Fruit fly (Drosophila melanogaster) whole organism, embryonic: ENCODE data around the gene AnxB9.

ENCODE experiments used
- CG11398 ChIP-seq: fragments of 200-800 bp; sonication (Bioruptor generic); optimal IDR thresholded peaks from 2 replicates; lab custom pipeline; 2016; ENCODE audit warnings: missing biosample characterization, missing genetic modification characterization
- CG12299 ChIP-seq: fragments of 200-800 bp; sonication (Bioruptor generic); optimal IDR thresholded peaks from 2 replicates; lab custom pipeline; 2018; ENCODE audit warnings: missing biosample characterization, mild to moderate bottlenecking, missing genetic modification characterization
- CG12769 ChIP-seq: fragments of 200-800 bp; sonication (Bioruptor generic); optimal IDR thresholded peaks from 2 replicates; lab custom pipeline; 2019; ENCODE audit warnings: missing biosample characterization, mild to moderate bottlenecking, missing genetic modification characterization, moderate library complexity
- CG14014 ChIP-seq: fragments of 200-800 bp; sonication (Bioruptor generic); IDR thresholded peaks from 2 replicates; pipeline ENCODE4 v1.3.6; 2022; ENCODE audit warnings: missing biosample characterization, missing genetic modification characterization
- CG1529 ChIP-seq: fragments of 200-800 bp; sonication (Bioruptor generic); optimal IDR thresholded peaks from 3 replicates; lab custom pipeline; 2018; ENCODE audit warnings: missing biosample characterization, missing genetic modification characterization
- CG15479 ChIP-seq: fragments of 200-800 bp; sonication (Bioruptor generic); optimal IDR thresholded peaks from 3 replicates; lab custom pipeline; 2019; ENCODE audit warnings: missing biosample characterization, mild to moderate bottlenecking, missing genetic modification characterization, moderate library complexity
- CG15514 ChIP-seq: fragments of 200-800 bp; sonication (Bioruptor generic); optimal IDR thresholded peaks from 3 replicates; lab custom pipeline; 2017; ENCODE audit warnings: missing biosample characterization, missing genetic modification characterization, mild to moderate bottlenecking, moderate library complexity, missing genetic modification reagents
- CG16815 ChIP-seq: fragments of 200-800 bp; sonication (Bioruptor generic); optimal IDR thresholded peaks from 3 replicates; lab custom pipeline; 2017; ENCODE audit warnings: missing biosample characterization, mild to moderate bottlenecking, missing genetic modification characterization
- CG1832 ChIP-seq: fragments of 200-800 bp; sonication (Bioruptor generic); optimal IDR thresholded peaks from 2 replicates; lab custom pipeline; 2017; ENCODE audit warnings: missing biosample characterization, mild to moderate bottlenecking, missing genetic modification characterization, inconsistent platforms
- CG18476 ChIP-seq: fragments of 200-800 bp; sonication (Bioruptor generic); optimal IDR thresholded peaks from 2 replicates; lab custom pipeline; 2016; ENCODE audit warnings: missing biosample characterization, mild to moderate bottlenecking, missing genetic modification characterization
- CG2712 ChIP-seq: fragments of 200-800 bp; optimal IDR thresholded peaks from 3 replicates; lab custom pipeline; 2019; ENCODE audit warnings: missing biosample characterization, mild to moderate bottlenecking, missing genetic modification characterization, moderate library complexity
- CG2875 ChIP-seq: fragments of 200-800 bp; sonication (Bioruptor generic); optimal IDR thresholded peaks from 2 replicates; lab custom pipeline; 2017; ENCODE audit warnings: missing biosample characterization, mild to moderate bottlenecking, missing genetic modification characterization, missing genetic modification reagents
- CG32772 ChIP-seq: fragments of 200-800 bp; sonication (Bioruptor generic); IDR thresholded peaks from 2 replicates; pipeline ENCODE4 v1.3.6; 2022; ENCODE audit warnings: missing biosample characterization, missing genetic modification characterization
- CG43689 ChIP-seq: fragments of 200-800 bp; sonication (Bioruptor generic); IDR thresholded peaks from 2 replicates; pipeline ENCODE4 v1.3.6; 2022; ENCODE audit warnings: missing biosample characterization, missing genetic modification characterization
- CG4730 ChIP-seq: fragments of 200-800 bp; sonication (Bioruptor generic); IDR thresholded peaks from 2 replicates; pipeline ENCODE4 v1.3.6; 2022; ENCODE audit warnings: missing biosample characterization, missing genetic modification characterization
- CG7271 ChIP-seq: fragments of 200-800 bp; sonication (Bioruptor generic); optimal IDR thresholded peaks from 2 replicates; lab custom pipeline; 2018; ENCODE audit warnings: missing biosample characterization, mild to moderate bottlenecking, missing genetic modification characterization, moderate library complexity
- CG7839 ChIP-seq: fragments of 200-800 bp; sonication (Bioruptor generic); optimal IDR thresholded peaks from 3 replicates; lab custom pipeline; 2018; ENCODE audit warnings: missing biosample characterization, mild to moderate bottlenecking, missing genetic modification characterization, moderate library complexity
- CG7987 ChIP-seq: fragments of 200-800 bp; sonication (Bioruptor generic); optimal IDR thresholded peaks from 2 replicates; lab custom pipeline; 2018; ENCODE audit warnings: missing biosample characterization, mild to moderate bottlenecking, missing genetic modification characterization, moderate library complexity
- CG8765 ChIP-seq: fragments of 200-800 bp; sonication (Bioruptor generic); IDR thresholded peaks from 2 replicates; pipeline ENCODE4 v1.3.6; 2022; ENCODE audit warnings: missing biosample characterization, missing genetic modification characterization
- CG9437 ChIP-seq: fragments of 200-800 bp; sonication (Bioruptor generic); optimal IDR thresholded peaks from 2 replicates; lab custom pipeline; 2018; ENCODE audit warnings: missing biosample characterization, mild to moderate bottlenecking, missing genetic modification characterization
- Dek ChIP-seq: fragments of 200-800 bp; sonication (Bioruptor generic); optimal IDR thresholded peaks from 3 replicates; lab custom pipeline; 2019; ENCODE audit warnings: missing biosample characterization, mild to moderate bottlenecking, missing genetic modification characterization, moderate library complexity
- Dp ChIP-seq: fragments of 200-800 bp; sonication (Bioruptor generic); optimal IDR thresholded peaks from 2 replicates; lab custom pipeline; 2018; ENCODE audit warnings: missing biosample characterization, mild to moderate bottlenecking, missing genetic modification characterization, moderate library complexity
- Hey ChIP-seq: fragments of 200-800 bp; sonication (Bioruptor generic); optimal IDR thresholded peaks from 3 replicates; lab custom pipeline; 2018; ENCODE audit warnings: missing biosample characterization, mild to moderate bottlenecking, missing genetic modification characterization
- HmgD ChIP-seq: fragments of 200-800 bp; sonication (Bioruptor generic); optimal IDR thresholded peaks from 3 replicates; lab custom pipeline; 2016; ENCODE audit warnings: missing biosample characterization, missing genetic modification characterization
- Hr3 ChIP-seq: fragments of 200-800 bp; sonication (Bioruptor generic); optimal IDR thresholded peaks from 3 replicates; lab custom pipeline; 2016; ENCODE audit warnings: missing biosample characterization, missing genetic modification characterization
- Lim3 ChIP-seq: fragments of 200-800 bp; sonication (Bioruptor generic); IDR thresholded peaks from 2 replicates; pipeline ENCODE4 v1.3.6; 2022; ENCODE audit warnings: missing biosample characterization, missing genetic modification characterization
- MESR4 ChIP-seq: fragments of 200-800 bp; sonication (Bioruptor generic); optimal IDR thresholded peaks from 2 replicates; lab custom pipeline; 2018; ENCODE audit warnings: missing biosample characterization, mild to moderate bottlenecking, missing genetic modification characterization, moderate library complexity
- Mad ChIP-seq: fragments of 200-800 bp; sonication (Bioruptor generic); optimal IDR thresholded peaks from 2 replicates; lab custom pipeline; 2016; ENCODE audit warnings: missing biosample characterization, missing genetic modification characterization
- NK7.1 ChIP-seq: fragments of 200-800 bp; sonication (Bioruptor generic); optimal IDR thresholded peaks from 3 replicates; lab custom pipeline; 2016; ENCODE audit warnings: missing biosample characterization, missing genetic modification characterization
- Taf1 ChIP-seq: fragments of 200-800 bp; sonication (Bioruptor generic); IDR thresholded peaks from 2 replicates; pipeline ENCODE4 v1.3.6; 2022; ENCODE audit warnings: missing biosample characterization, missing genetic modification characterization
- Xrp1 ChIP-seq: fragments of 200-800 bp; sonication (Bioruptor generic); IDR thresholded peaks from 2 replicates; pipeline ENCODE4 v1.3.6; 2022; ENCODE audit warnings: missing biosample characterization, missing genetic modification characterization
- ab ChIP-seq: fragments of 200-800 bp; sonication (Bioruptor generic); optimal IDR thresholded peaks from 2 replicates; lab custom pipeline; 2016; ENCODE audit warnings: missing biosample characterization, missing genetic modification characterization
- bcd ChIP-seq: fragments of 200-800 bp; sonication (Bioruptor generic); optimal IDR thresholded peaks from 2 replicates; lab custom pipeline; 2017; ENCODE audit warnings: missing biosample characterization, mild to moderate bottlenecking, missing genetic modification characterization
- br ChIP-seq: fragments of >200 bp; optimal IDR thresholded peaks from 2 replicates; lab custom pipeline; 2017
- bsh ChIP-seq, 2 experiments: fragments of 200-800 bp; sonication (Bioruptor generic); optimal IDR thresholded peaks; 2 replicates each; lab custom pipeline; 2017 to 2018; ENCODE audit warnings: mild to moderate bottlenecking in 2 of 2, missing biosample characterization in 2 of 2, missing genetic modification characterization in 2 of 2, moderate library complexity in 1 of 2
- chif ChIP-seq, 2 experiments: fragments of 200-800 bp; sonication (Bioruptor generic); optimal IDR thresholded peaks; 3 replicates each; lab custom pipeline; 2016; ENCODE audit warnings: missing biosample characterization in 2 of 2, missing genetic modification characterization in 2 of 2
- croc ChIP-seq: fragments of 200-800 bp; sonication (Bioruptor generic); conservative IDR thresholded peaks from 3 replicates; pipeline ENCODE4 v1.3.6; 2022; ENCODE audit warnings: missing biosample characterization, missing genetic modification characterization
- eve ChIP-seq, 2 experiments: fragments of >200 bp; optimal IDR thresholded peaks; 2 replicates each; lab custom pipeline; 2017; ENCODE audit warnings: missing biosample characterization in 2 of 2, missing genetic modification characterization in 2 of 2
- ewg ChIP-seq: fragments of 200-800 bp; sonication (Bioruptor generic); optimal IDR thresholded peaks from 3 replicates; lab custom pipeline; 2017; ENCODE audit warnings: mild to moderate bottlenecking, missing biosample characterization, missing genetic modification reagents, missing genetic modification characterization
- ftz-f1 ChIP-seq: fragments of 200-800 bp; sonication (Bioruptor generic); optimal IDR thresholded peaks from 2 replicates; lab custom pipeline; 2016; ENCODE audit warnings: missing biosample characterization, missing genetic modification characterization
- fu2 ChIP-seq: fragments of 200-800 bp; sonication (Bioruptor generic); optimal IDR thresholded peaks from 2 replicates; lab custom pipeline; 2016; ENCODE audit warnings: missing biosample characterization, missing genetic modification characterization
- her ChIP-seq: fragments of 200-800 bp; sonication (Bioruptor generic); optimal IDR thresholded peaks from 2 replicates; lab custom pipeline; 2016; ENCODE audit warnings: missing biosample characterization, missing genetic modification characterization
- jigr1 ChIP-seq: fragments of 200-800 bp; sonication (Bioruptor generic); IDR thresholded peaks from 3 replicates; pipeline ENCODE4 v1.3.6; 2022; ENCODE audit warnings: missing biosample characterization, missing genetic modification characterization
- jing ChIP-seq: fragments of 200-800 bp; sonication (Bioruptor generic); optimal IDR thresholded peaks from 2 replicates; lab custom pipeline; 2018; ENCODE audit warnings: missing biosample characterization, mild to moderate bottlenecking, missing genetic modification characterization
- lab ChIP-seq: fragments of 200-800 bp; sonication (Bioruptor generic); optimal IDR thresholded peaks from 3 replicates; lab custom pipeline; 2017; ENCODE audit warnings: missing biosample characterization, missing genetic modification characterization, mild to moderate bottlenecking, moderate library complexity, missing genetic modification reagents
- lmd ChIP-seq: fragments of 200-800 bp; sonication (Bioruptor generic); IDR thresholded peaks from 2 replicates; pipeline ENCODE4 v1.3.6; 2022; ENCODE audit warnings: missing biosample characterization, missing genetic modification characterization
- nau ChIP-seq: fragments of 200-800 bp; sonication (Bioruptor generic); optimal IDR thresholded peaks from 3 replicates; lab custom pipeline; 2017; ENCODE audit warnings: missing biosample characterization, mild to moderate bottlenecking, missing genetic modification characterization, missing genetic modification reagents
- otp ChIP-seq: fragments of 200-800 bp; sonication (Bioruptor generic); IDR thresholded peaks from 3 replicates; pipeline ENCODE4, ENCODE4 v1.3.6; 2022; ENCODE audit warnings: missing biosample characterization, missing genetic modification characterization
- sr ChIP-seq: fragments of 200-800 bp; sonication (Bioruptor generic); IDR thresholded peaks from 3 replicates; pipeline ENCODE4 v1.3.6; 2022; ENCODE audit warnings: missing biosample characterization, missing genetic modification characterization
- sug ChIP-seq: fragments of 200-800 bp; optimal IDR thresholded peaks from 2 replicates; lab custom pipeline; 2019; ENCODE audit warnings: missing biosample characterization, mild to moderate bottlenecking, missing genetic modification characterization, moderate library complexity

Gene AnxB9

DNA sequence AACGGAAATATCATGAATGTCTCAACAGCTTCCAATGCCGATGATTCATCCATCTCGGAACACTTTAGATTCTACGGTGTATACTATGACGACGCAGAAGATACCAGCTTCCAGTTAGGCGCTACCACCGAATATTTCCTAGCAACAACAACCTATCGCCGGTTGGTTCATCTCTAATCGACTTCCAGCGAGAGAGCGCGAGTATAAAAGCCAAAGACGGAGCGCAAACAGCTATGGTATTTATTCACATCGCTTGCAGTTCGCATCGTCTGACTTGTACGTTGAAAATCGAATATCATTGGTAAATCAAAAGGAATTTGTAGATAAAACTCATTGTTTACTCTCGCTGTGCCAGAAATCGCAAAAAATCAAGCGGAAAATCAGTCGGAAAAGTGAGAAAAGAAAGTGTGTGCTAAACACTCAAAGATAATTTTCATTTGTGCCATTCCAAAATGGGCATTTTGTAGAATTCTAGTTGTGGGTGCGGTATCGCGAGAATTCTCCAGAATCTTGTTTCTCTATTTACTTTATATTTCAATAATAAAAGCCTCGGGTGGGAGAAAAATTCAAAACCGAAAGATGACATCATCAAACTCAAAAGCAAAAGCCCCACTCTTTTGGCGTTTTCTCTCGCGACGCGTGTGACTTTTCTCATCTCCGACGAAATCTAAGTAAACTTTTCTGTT, at the start of gene AnxB9 (continued):
- no peak for TF ChIP-seq Mad (GFP tag; lab: Kevin White, UChicago)
- no peak for TF ChIP-seq ewg (GFP tag; lab: Kevin White, UChicago)
- TF ChIP-seq jing (GFP tag; lab: Kevin White, UChicago) = no peak
- no peak for TF ChIP-seq CG1529 (GFP tag; lab: Kevin White, UChicago)
- TF ChIP-seq ab = no peak
- no peak for TF ChIP-seq br (lab: Kevin White, UChicago)
- TF ChIP-seq CG16815 (GFP tag; lab: Kevin White, UChicago) = no peak
- no peak for TF ChIP-seq chif (GFP tag; optimal IDR thresholded peaks at IDR 0.05; lab: Kevin White, UChicago)
- TF ChIP-seq nau (GFP tag; lab: Kevin White, UChicago) = peak; percentile 34
- peak; percentile 32 for TF ChIP-seq CG12299
- TF ChIP-seq CG7271 (tag; lab: Kevin White, UChicago) = no peak
- peak; percentile 56 for TF ChIP-seq her
- TF ChIP-seq Hr3 (GFP tag; lab: Kevin White, UChicago) = no peak
- TF ChIP-seq jigr1 (GFP tag; lab: Robert Waterston, UW) = no peak
- TF ChIP-seq CG7987 (GFP tag; lab: Kevin White, UChicago) = peak; percentile 71
- no peak for TF ChIP-seq CG32772 (GFP tag; lab: Robert Waterston, UW)
- TF ChIP-seq Xrp1 (GFP tag; lab: Robert Waterston, UW) = peak; percentile 16; the same call in 1 of the 2 replicates
- TF ChIP-seq CG4730 (GFP tag; lab: Robert Waterston, UW) = no peak
- TF ChIP-seq CG8765 = no peak
- no peak for TF ChIP-seq CG9437 (GFP tag; lab: Kevin White, UChicago)
- TF ChIP-seq CG43689 = no peak
- no peak for TF ChIP-seq Dek
- TF ChIP-seq lmd (GFP tag; lab: Robert Waterston, UW) = no peak; the same call in 1 of the 2 replicates
- peak; percentile 39; the same call in 1 of the 2 replicates for TF ChIP-seq CG14014
- no peak for TF ChIP-seq CG11398
- no peak for TF ChIP-seq eve (GFP tag; optimal IDR thresholded peaks at IDR 0.05; lab: Kevin White, UChicago)
- 0 out of 3 replicates have a peak, but pooled peaks have one; percentile 38 for TF ChIP-seq otp (GFP tag; lab: Robert Waterston, UW)
- no peak for TF ChIP-seq CG2875
- TF ChIP-seq croc (GFP tag; lab: Robert Waterston, UW) = no peak
- peak; percentile 15 for TF ChIP-seq CG7839 (tag; lab: Kevin White, UChicago)
- no peak for TF ChIP-seq Taf1 (GFP tag; lab: Robert Waterston, UW)
- no peak for TF ChIP-seq HmgD (GFP tag; lab: Kevin White, UChicago)
- TF ChIP-seq fu2 (GFP tag; lab: Kevin White, UChicago) = no peak
- TF ChIP-seq sr (GFP tag; lab: Robert Waterston, UW) = peak; percentile 34; the same call in 1 of the 3 replicates
- TF ChIP-seq Dp = no peak
- no peak for TF ChIP-seq CG1832 (GFP tag; lab: Kevin White, UChicago)
- TF ChIP-seq Lim3 = no peak
- TF ChIP-seq CG18476 (GFP tag; lab: Kevin White, UChicago) = no peak
- no peak for TF ChIP-seq Hey (tag; lab: Kevin White, UChicago)
- TF ChIP-seq bsh (GFP tag; optimal IDR thresholded peaks at IDR 0.05; lab: Kevin White, UChicago) = peak in 1 of 2 experiments; percentile 20
- TF ChIP-seq CG15514 (GFP tag; lab: Kevin White, UChicago) = peak; percentile 72
- TF ChIP-seq CG2712 (tag; lab: Kevin White, UChicago) = peak; percentile 23
- peak; percentile 73 for TF ChIP-seq lab (GFP tag; lab: Kevin White, UChicago)
- TF ChIP-seq ftz-f1 = no peak
- TF ChIP-seq MESR4 = peak; percentile 57
- peak; percentile 9 for TF ChIP-seq CG12769
- TF ChIP-seq bcd = no peak
- peak; percentile 10 for TF ChIP-seq NK7.1
- TF ChIP-seq sug = peak; percentile 51
- no peak for TF ChIP-seq CG15479 (GFP tag; lab: Kevin White, UChicago)
